Worm (Caenorhabditis elegans) whole organism, early embryonic: ENCODE data around the gene ZC53.1.

Experiments used
- B0310.2 ChIP-seq: sonication (generic microtip); optimal IDR thresholded peaks from 2 replicates; lab custom pipeline; 2016; ENCODE audit warnings: mild to moderate bottlenecking, missing genetic modification characterization, missing compliant biosample characterization
- F13C5.2 ChIP-seq: sonication (generic microtip); optimal IDR thresholded peaks from 2 replicates; lab custom pipeline; 2017; ENCODE audit warnings: mild to moderate bottlenecking, missing genetic modification characterization, inconsistent platforms, missing compliant biosample characterization
- aly-1 ChIP-seq: sonication (generic microtip); optimal IDR thresholded peaks from 2 replicates; lab custom pipeline; 2016; ENCODE audit warnings: missing genetic modification characterization, missing compliant biosample characterization
- ama-1 ChIP-seq: fragments of 150-350 bp; optimal IDR thresholded peaks from 2 replicates; lab custom pipeline; 2014
- ceh-13 ChIP-seq: fragments of 200-800 bp; sonication (Bioruptor generic); optimal IDR thresholded peaks from 2 replicates; lab custom pipeline; 2018; ENCODE audit warnings: mild to moderate bottlenecking, missing genetic modification characterization, missing compliant biosample characterization
- ceh-36 ChIP-seq: sonication (generic microtip); optimal IDR thresholded peaks from 2 replicates; lab custom pipeline; 2016; ENCODE audit warnings: missing genetic modification characterization, inconsistent platforms, missing compliant biosample characterization
- ets-7 ChIP-seq: sonication (generic microtip); optimal IDR thresholded peaks from 2 replicates; lab custom pipeline; 2016; ENCODE audit warnings: missing genotype, missing genetic modification characterization, missing compliant biosample characterization
- flt-1 ChIP-seq: fragments of 200-800 bp; sonication (Bioruptor generic); IDR thresholded peaks from 2 replicates; pipeline ENCODE4 v1.3.6; 2022; ENCODE audit warnings: missing genetic modification characterization, missing compliant biosample characterization
- hmbx-1 ChIP-seq: sonication (generic microtip); optimal IDR thresholded peaks from 2 replicates; lab custom pipeline; 2016; ENCODE audit warnings: mild to moderate bottlenecking, missing genetic modification characterization, missing compliant biosample characterization
- hmg-4 ChIP-seq: fragments of 200-800 bp; sonication (Bioruptor generic); optimal IDR thresholded peaks from 2 replicates; lab custom pipeline; 2018; ENCODE audit warnings: mild to moderate bottlenecking, missing genetic modification characterization, missing compliant biosample characterization
- hnd-1 ChIP-seq: sonication (generic microtip); optimal IDR thresholded peaks from 2 replicates; lab custom pipeline; 2016; ENCODE audit warnings: missing genetic modification characterization, missing compliant biosample characterization
- pes-1 ChIP-seq: fragments of 200-800 bp; sonication (Bioruptor generic); IDR thresholded peaks from 2 replicates; pipeline ENCODE4 v1.3.6; 2022; ENCODE audit warnings: missing genetic modification reagents, missing genetic modification characterization, missing compliant biosample characterization
- scrt-1 ChIP-seq: fragments of 200-800 bp; sonication (Bioruptor generic); IDR thresholded peaks from 2 replicates; pipeline ENCODE4 v1.3.6; 2022; ENCODE audit warnings: missing genetic modification characterization, missing compliant biosample characterization
- sea-1 ChIP-seq: fragments of 200-800 bp; sonication (Bioruptor generic); conservative IDR thresholded peaks from 2 replicates; pipeline ENCODE4 v1.3.6; 2022; ENCODE audit warnings: missing genetic modification characterization, missing compliant biosample characterization
- tbx-11 ChIP-seq: fragments of 200-800 bp; sonication (Bioruptor generic); IDR thresholded peaks from 2 replicates; pipeline ENCODE4 v1.3.6; 2022; ENCODE audit warnings: missing genetic modification characterization, missing compliant biosample characterization
- tbx-37 ChIP-seq: fragments of 200-800 bp; sonication (Bioruptor generic); conservative IDR thresholded peaks from 2 replicates; pipeline ENCODE4 v1.3.6; 2022; ENCODE audit warnings: missing genetic modification reagents, missing genetic modification characterization, missing compliant biosample characterization
- tra-4 ChIP-seq: sonication (generic microtip); optimal IDR thresholded peaks from 2 replicates; lab custom pipeline; 2017; ENCODE audit warnings: missing genetic modification characterization, missing compliant biosample characterization

ZC53.1 gene

DNA sequence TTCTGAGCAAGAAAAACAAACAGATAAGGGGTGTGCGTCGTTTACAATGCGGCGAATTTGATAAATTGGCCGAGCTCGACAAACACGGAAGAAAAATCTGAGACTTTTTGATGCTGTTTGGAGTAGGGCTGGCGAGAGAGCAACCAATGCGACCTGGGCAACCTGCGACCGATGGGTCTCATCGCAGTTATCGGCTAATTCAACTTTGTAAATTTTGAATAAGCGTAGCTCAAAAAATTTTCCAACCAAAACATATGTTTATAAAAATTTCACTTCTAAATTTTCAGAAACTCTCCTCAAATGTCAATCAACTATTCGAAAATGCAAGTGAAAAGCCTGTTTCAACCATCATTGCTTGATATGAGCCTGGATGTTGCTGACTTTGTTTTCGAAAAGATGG is 21.3 kb downstream of the ZC53.1 start, which contains the start of gene B0294.3:
TSS of gene B0294.3 (plus strand) at position 301 of the 400 bp plus-strand sequence.
- TF ChIP-seq ceh-13 (GFP tag; lab: Kevin White, UChicago): no peak
- TF ChIP-seq hmg-4: no peak
- TF ChIP-seq sea-1 (GFP tag; lab: Robert Waterston, UW): no peak
- TF ChIP-seq B0310.2 (tag; lab: Kevin White, UChicago): no peak
- TF ChIP-seq flt-1 (GFP tag; lab: Robert Waterston, UW): no peak

ce11 chrX:1890817-1891216 is 22.3 kb downstream of the ZC53.1 start:
- TF ChIP-seq flt-1 (GFP tag; lab: Robert Waterston, UW): no peak

ce11 chrX:1888445-1889035 is 24.6 kb downstream of the ZC53.1 start:
- TF ChIP-seq pes-1 (GFP tag; lab: Robert Waterston, UW) (0 out of 2 replicates have a peak, but pooled peaks have one; percentile 7), flt-1 (GFP tag; lab: Robert Waterston, UW) (no peak)

DNA sequence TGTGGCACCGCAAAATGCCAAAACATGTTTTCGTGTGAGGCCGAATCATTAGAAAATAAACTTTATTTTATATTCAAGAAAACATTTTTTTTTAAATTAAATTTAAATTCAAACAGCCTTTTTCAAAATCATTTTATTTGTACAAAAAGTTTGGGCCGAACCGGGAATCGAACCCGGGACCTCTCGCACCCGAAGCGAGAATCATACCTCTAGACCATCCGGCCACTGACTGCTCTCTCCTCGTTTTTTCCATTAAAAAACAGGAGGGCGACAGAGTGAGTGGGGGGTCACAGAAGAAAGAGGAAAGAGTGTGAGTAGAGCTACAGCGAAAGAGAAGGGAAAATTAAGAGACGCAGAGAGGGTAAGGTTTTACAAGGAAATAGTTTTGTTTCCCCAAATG is 32.5 kb downstream of the ZC53.1 start:
- TF ChIP-seq ama-1 (lab: Kevin White, UChicago): no peak
- peak; percentile 91 for TF ChIP-seq tbx-11
- TF ChIP-seq B0310.2 (tag; lab: Kevin White, UChicago): peak; percentile 53
- peak; percentile 81 for TF ChIP-seq hnd-1 (tag; lab: Kevin White, UChicago)
- TF ChIP-seq hmg-4: peak; percentile 91
- TF ChIP-seq tbx-37 (GFP tag; lab: Robert Waterston, UW): peak; percentile 81
- TF ChIP-seq ets-7: peak; percentile 52
- peak; percentile 94 for TF ChIP-seq flt-1 (GFP tag; lab: Robert Waterston, UW)
- TF ChIP-seq sea-1 (GFP tag; lab: Robert Waterston, UW): peak; percentile 85
- peak; percentile 88 for TF ChIP-seq scrt-1
- TF ChIP-seq ceh-13 (GFP tag; lab: Kevin White, UChicago): peak; percentile 76
- peak; percentile 83 for TF ChIP-seq ceh-36 (tag; lab: Kevin White, UChicago)
- TF ChIP-seq hmbx-1 (tag; lab: Kevin White, UChicago): peak; percentile 51
- peak; percentile 89 for TF ChIP-seq F13C5.2 (tag; lab: Kevin White, UChicago)
- TF ChIP-seq tra-4: no peak
- peak; percentile 93 for TF ChIP-seq pes-1 (GFP tag; lab: Robert Waterston, UW)
- peak; percentile 83 for TF ChIP-seq aly-1 (tag; lab: Kevin White, UChicago)

DNA sequence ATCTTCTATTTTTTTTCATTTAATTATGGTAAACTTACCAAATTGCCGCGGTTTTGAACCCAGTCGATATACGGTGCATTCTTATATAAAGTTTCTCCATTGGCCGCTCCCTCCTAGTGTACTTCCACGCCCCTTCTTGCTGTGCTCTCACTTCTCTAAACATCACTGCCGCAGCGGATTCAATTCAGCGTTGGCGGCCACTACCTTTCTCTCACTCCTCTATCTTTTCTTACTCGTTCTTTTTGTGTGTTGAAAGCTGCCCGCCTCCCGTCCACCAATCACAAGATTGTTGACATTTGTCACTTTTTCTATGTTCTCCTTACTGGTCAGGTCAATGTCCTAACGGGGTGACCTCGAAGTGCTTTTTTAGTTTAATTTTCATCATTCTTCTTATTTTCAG is 42.2 kb downstream of the ZC53.1 start:
- TF ChIP-seq ceh-13 (GFP tag; lab: Kevin White, UChicago) (no peak), hnd-1 (tag; lab: Kevin White, UChicago) (no peak), tbx-11 (no peak), hmg-4 (no peak), flt-1 (GFP tag; lab: Robert Waterston, UW) (no peak)

- TF ChIP-seq flt-1 (GFP tag; lab: Robert Waterston, UW) (no peak), B0310.2 (tag; lab: Kevin White, UChicago) (no peak), hnd-1 (tag; lab: Kevin White, UChicago) (no peak), pes-1 (GFP tag; lab: Robert Waterston, UW) (no peak), tra-4 (no peak), aly-1 (tag; lab: Kevin White, UChicago) (no peak), sea-1 (GFP tag; lab: Robert Waterston, UW) (no peak), hmbx-1 (tag; lab: Kevin White, UChicago) (no peak), ceh-13 (GFP tag; lab: Kevin White, UChicago) (no peak), ets-7 (no peak), tbx-37 (GFP tag; lab: Robert Waterston, UW) (no peak), ceh-36 (tag; lab: Kevin White, UChicago) (no peak), ama-1 (lab: Kevin White, UChicago) (no peak), hmg-4 (no peak), F13C5.2 (tag; lab: Kevin White, UChicago) (no peak), tbx-11 (no peak), scrt-1 (no peak)
These were observed 48.2 kb downstream of the ZC53.1 start, which contains the start of gene tbx-41 for ce11 chrX:1864946-1865345. Gene tbx-41, plus strand, starts transcription at chrX:1865246.
